Worm (Caenorhabditis elegans) whole organism, L3 larva: Measurements from ENCODE around the gene C29H12.2.

Experiments
- ama-1 ChIP-seq: fragments of 150-350 bp; optimal IDR thresholded peaks from 2 replicates; lab custom pipeline; 2018
- elt-2 ChIP-seq: sonication (generic microtip); optimal IDR thresholded peaks from 2 replicates; lab custom pipeline; 2016; ENCODE audit warnings: missing genetic modification reagents, mild to moderate bottlenecking, missing genetic modification characterization, missing compliant biosample characterization
- fkh-10 ChIP-seq: sonication (generic microtip); optimal IDR thresholded peaks from 2 replicates; lab custom pipeline; 2017; ENCODE audit warnings: missing biosample characterization, missing genetic modification reagents, missing genetic modification characterization
- mml-1 ChIP-seq: fragments of 150-350 bp; sonication (generic microtip); optimal IDR thresholded peaks from 3 replicates; lab custom pipeline; 2014; ENCODE audit warnings: missing biosample characterization, missing genetic modification characterization
- nhr-67 ChIP-seq: fragments of 150-350 bp; optimal IDR thresholded peaks from 2 replicates; lab custom pipeline; 2014; ENCODE audit warnings: missing biosample characterization, missing genetic modification characterization
- nhr-76 ChIP-seq: fragments of 150-350 bp; sonication (generic microtip); optimal IDR thresholded peaks from 5 replicates; lab custom pipeline; 2014; ENCODE audit warnings: missing biosample characterization, missing genetic modification characterization

DNA sequence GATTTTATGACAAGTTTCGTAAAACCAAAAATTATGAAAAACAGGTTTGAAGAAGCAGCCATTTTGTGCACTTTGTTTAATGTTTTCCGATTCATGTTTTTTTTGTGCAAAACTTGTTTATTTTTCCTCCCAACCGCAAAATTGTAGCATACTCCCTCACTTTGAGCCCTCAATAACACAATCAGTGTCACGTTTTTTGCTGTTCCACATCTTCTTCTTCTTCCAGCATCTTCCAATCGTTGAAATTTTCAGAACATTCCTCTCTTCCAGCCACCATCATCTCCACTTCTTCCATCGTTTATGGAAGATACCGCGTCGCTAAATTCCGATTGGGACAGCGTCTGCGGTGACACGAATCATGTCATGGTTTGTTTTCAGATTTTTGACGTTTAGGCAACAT, 9.0 kb downstream of the C29H12.2 start, which contains the start of gene abts-3:
- TF ChIP-seq ama-1 (lab: Kevin White, UChicago) (no peak), nhr-67 (tag; lab: Kevin White, UChicago) (no peak), fkh-10 (GFP tag; lab: Kevin White, UChicago) (no peak), nhr-76 (tag; lab: Kevin White, UChicago) (no peak), elt-2 (tag; lab: Kevin White, UChicago) (no peak), mml-1 (tag; lab: Kevin White, UChicago) (no peak)
